Fruit fly (Drosophila melanogaster) whole organism, larva: ENCODE results near the gene Ugt35C1.

Source experiments
- noc ChIP-seq: fragments of 200-800 bp; sonication (Bioruptor generic); optimal IDR thresholded peaks from 3 replicates; lab custom pipeline; 2019; ENCODE audit warnings: missing biosample characterization, mild to moderate bottlenecking, missing genetic modification characterization, moderate library complexity

Gene Ugt35C1

DNA sequence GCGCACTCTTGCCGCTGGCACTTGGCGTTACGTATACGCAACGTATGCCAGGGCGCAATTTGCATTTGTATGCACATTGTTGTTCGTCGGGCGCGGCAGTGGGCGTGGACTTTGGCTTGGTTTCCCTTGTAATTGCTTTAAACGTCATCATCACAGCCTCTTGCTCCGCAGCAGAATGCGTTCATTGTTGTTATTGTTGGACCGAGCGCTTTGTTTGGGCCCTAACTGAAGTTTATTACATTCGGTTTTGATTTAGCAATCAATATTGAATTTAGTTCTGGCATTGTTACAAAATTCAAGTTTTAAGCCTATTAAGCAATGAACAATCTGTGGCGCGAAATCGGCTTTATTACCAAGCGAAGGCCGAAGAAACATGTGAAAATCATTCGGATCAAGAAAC is 40.0 kb downstream of the Ugt35C1 start, which contains the start of gene CG43449:
TSS of gene CG43449 (plus strand) at position 301 of the 400 bp plus-strand sequence.
- no peak for TF ChIP-seq noc (tag; lab: Kevin White, UChicago)

DNA sequence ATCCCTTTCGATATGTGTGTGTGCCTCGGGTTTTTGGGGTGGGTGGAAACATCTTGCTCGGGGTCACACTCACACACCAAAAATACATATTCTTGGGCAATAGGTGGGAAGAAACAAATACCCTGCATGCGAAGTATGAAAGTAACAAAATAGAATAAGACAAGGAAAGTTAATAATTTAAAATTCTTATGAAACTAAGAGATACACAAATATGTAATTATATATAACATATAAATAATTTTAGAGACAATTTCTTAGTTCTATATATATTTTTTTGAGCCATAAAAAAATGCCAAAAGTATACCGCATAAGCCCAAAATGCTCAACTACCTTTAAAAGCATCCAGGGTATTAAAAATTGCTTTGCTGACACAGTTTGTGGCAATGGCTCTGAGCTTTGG is 46.4 kb downstream of the Ugt35C1 start:
- no peak for TF ChIP-seq noc (tag; lab: Kevin White, UChicago)
